Worm (Caenorhabditis elegans): ENCODE measurements around the gene nspb-4.
A peak's percentile ranks its signal among the peaks of the same experiment; 100 is the strongest.

- TF ChIP-seq him-1 (tag; optimal IDR thresholded peaks at IDR 0.05) (peak; percentile 27), W03F9.2 (tag; optimal IDR thresholded peaks at IDR 0.05) (peak; percentile 92), dao-5 (tag; optimal IDR thresholded peaks at IDR 0.05) (no peak)
Measured at ce11 chrIV:6585397-6585921, 12.6 kb upstream of the nspb-4 start, which contains the start of the genes F38A5.2 and dnj-11.

Data from whole organism, L4/young adult.